Worm (Caenorhabditis elegans): ENCODE results near the gene C18E9.8.

DNA sequence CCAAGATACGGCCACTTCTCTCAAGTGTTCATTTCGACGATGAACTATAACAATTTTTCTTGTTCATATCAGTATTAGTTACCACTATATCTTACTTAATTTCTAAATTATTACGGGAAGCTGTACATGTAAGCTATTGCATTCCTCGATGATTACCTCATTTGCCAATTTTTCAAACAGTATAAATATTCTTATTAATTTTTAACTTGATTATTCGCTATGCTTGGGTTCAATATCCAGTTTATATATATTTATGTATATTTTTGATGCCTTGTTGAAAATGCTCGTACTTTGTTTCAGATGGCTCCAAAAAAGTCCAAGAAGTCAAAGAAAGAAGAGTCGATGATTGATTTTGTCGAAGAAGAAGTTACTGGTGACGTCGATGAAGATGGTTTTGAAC lies 6.5 kb upstream of the C18E9.8 start, which contains the start of gene F44G4.1:
- TF ChIP-seq snpc-4 (tag; optimal IDR thresholded peaks at IDR 0.05), result no peak
- no peak for TF ChIP-seq lsy-2 (tag; optimal IDR thresholded peaks at IDR 0.05)
- TF ChIP-seq ceh-82 (tag; optimal IDR thresholded peaks at IDR 0.05), result no peak
- TF ChIP-seq C34B4.2 (tag; optimal IDR thresholded peaks at IDR 0.05), result no peak
- no peak for TF ChIP-seq nhr-237 (tag; optimal IDR thresholded peaks at IDR 0.05)

All from whole organism, L1 larva.